Fruit fly (Drosophila melanogaster) whole organism, pupa: ENCODE measurements around the gene CG1575.

ENCODE experiments used
- CG10348 ChIP-seq: fragments of 200-800 bp; sonication (Bioruptor generic); IDR thresholded peaks from 2 replicates; pipeline ENCODE4 v1.3.6; 2022; ENCODE audit warnings: missing biosample characterization, missing genetic modification characterization
- CG12605 ChIP-seq: fragments of 200-800 bp; sonication (Bioruptor generic); IDR thresholded peaks from 2 replicates; pipeline ENCODE4 v1.3.6; 2022; ENCODE audit warnings: missing biosample characterization, missing genetic modification characterization
- CG13204 ChIP-seq: fragments of 200-800 bp; sonication (Bioruptor generic); optimal IDR thresholded peaks from 2 replicates; lab custom pipeline; 2018; ENCODE audit warnings: missing biosample characterization, mild to moderate bottlenecking, missing genetic modification characterization, moderate library complexity
- CG14655 ChIP-seq: fragments of 200-800 bp; sonication (Bioruptor generic); optimal IDR thresholded peaks from 3 replicates; lab custom pipeline; 2017; ENCODE audit warnings: mild to moderate bottlenecking, missing biosample characterization, missing genetic modification reagents, missing genetic modification characterization
- CG15710 ChIP-seq: fragments of 200-800 bp; sonication (Bioruptor generic); optimal IDR thresholded peaks from 2 replicates; lab custom pipeline; 2018; ENCODE audit warnings: missing biosample characterization, mild to moderate bottlenecking, missing genetic modification characterization, moderate library complexity
- CG17806 ChIP-seq: fragments of 200-800 bp; sonication (Bioruptor generic); optimal IDR thresholded peaks from 2 replicates; lab custom pipeline; 2018; ENCODE audit warnings: missing biosample characterization, mild to moderate bottlenecking, missing genetic modification characterization, moderate library complexity
- CG32121 ChIP-seq: fragments of 200-800 bp; sonication (Bioruptor generic); IDR thresholded peaks from 2 replicates; pipeline ENCODE4 v1.3.6; 2022; ENCODE audit warnings: missing biosample characterization, missing genetic modification characterization
- CG34367 ChIP-seq: fragments of 200-800 bp; sonication (Bioruptor generic); optimal IDR thresholded peaks from 2 replicates; lab custom pipeline; 2018; ENCODE audit warnings: missing biosample characterization, mild to moderate bottlenecking, missing genetic modification characterization
- CG4496 ChIP-seq: fragments of 200-800 bp; sonication (Bioruptor generic); IDR thresholded peaks from 3 replicates; pipeline ENCODE4 v1.3.6; 2022; ENCODE audit warnings: missing biosample characterization, missing genetic modification characterization
- CG8159 ChIP-seq: fragments of 200-800 bp; sonication (Bioruptor generic); optimal IDR thresholded peaks from 3 replicates; lab custom pipeline; 2018; ENCODE audit warnings: missing biosample characterization, mild to moderate bottlenecking, missing genetic modification characterization, moderate library complexity
- CG8301 ChIP-seq: fragments of 200-800 bp; sonication (Bioruptor generic); optimal IDR thresholded peaks from 2 replicates; lab custom pipeline; 2018; ENCODE audit warnings: missing biosample characterization, mild to moderate bottlenecking, missing genetic modification characterization
- CG9948 ChIP-seq: fragments of 200-800 bp; sonication (Bioruptor generic); optimal IDR thresholded peaks from 2 replicates; lab custom pipeline; 2018; ENCODE audit warnings: missing biosample characterization, mild to moderate bottlenecking, missing genetic modification characterization, moderate library complexity
- D1 ChIP-seq: fragments of 200-800 bp; sonication (Bioruptor generic); optimal IDR thresholded peaks from 2 replicates; lab custom pipeline; 2018; ENCODE audit warnings: missing biosample characterization, mild to moderate bottlenecking, missing genetic modification characterization, moderate library complexity
- EcR ChIP-seq: fragments of 200-800 bp; sonication (Bioruptor generic); optimal IDR thresholded peaks from 3 replicates; lab custom pipeline; 2019; ENCODE audit warnings: missing biosample characterization, missing genetic modification characterization, mild to moderate bottlenecking, moderate library complexity, missing genetic modification reagents
- Ets98B ChIP-seq: fragments of 200-800 bp; sonication (Bioruptor generic); IDR thresholded peaks from 2 replicates; pipeline ENCODE4 v1.3.6; 2022; ENCODE audit warnings: missing biosample characterization, missing genetic modification characterization
- Pif1A ChIP-seq: fragments of 200-800 bp; sonication (Bioruptor generic); optimal IDR thresholded peaks from 3 replicates; lab custom pipeline; 2016; ENCODE audit warnings: missing biosample characterization, missing genetic modification characterization
- Pif1B ChIP-seq: fragments of 200-800 bp; sonication (Bioruptor generic); optimal IDR thresholded peaks from 3 replicates; lab custom pipeline; 2016; ENCODE audit warnings: missing biosample characterization, missing genetic modification characterization
- Snoo ChIP-seq: fragments of 200-800 bp; sonication (Bioruptor generic); optimal IDR thresholded peaks from 3 replicates; lab custom pipeline; 2017; ENCODE audit warnings: missing biosample characterization, mild to moderate bottlenecking, missing genetic modification characterization, inconsistent platforms
- fd96Ca ChIP-seq: fragments of 200-800 bp; sonication (Bioruptor generic); IDR thresholded peaks from 3 replicates; pipeline ENCODE4 v1.3.6; 2022; ENCODE audit warnings: missing biosample characterization, missing genetic modification characterization
- gl ChIP-seq: fragments of 200-800 bp; sonication (Bioruptor generic); optimal IDR thresholded peaks from 2 replicates; lab custom pipeline; 2018; ENCODE audit warnings: missing biosample characterization, mild to moderate bottlenecking, missing genetic modification characterization
- rn ChIP-seq: fragments of 200-800 bp; sonication (Bioruptor generic); IDR thresholded peaks from 2 replicates; pipeline ENCODE4 v1.3.6; 2022; ENCODE audit warnings: missing biosample characterization, missing genetic modification characterization

The CG1575 gene

dm6 chrX:8101479-8102198 lies 15.2 kb upstream of the CG1575 start, which contains the start of gene CG2258:
CG2258 (minus strand) TSS chrX:8102095.
- peak; percentile 73; the same call in 1 of the 2 replicates for TF ChIP-seq CG10348 (GFP tag; lab: Robert Waterston, UW)
- peak; percentile 70 for TF ChIP-seq gl
- peak; percentile 37 for TF ChIP-seq D1
- peak; percentile 93 for TF ChIP-seq CG14655
- peak; percentile 88 for TF ChIP-seq CG9948 (tag; lab: Kevin White, UChicago)
- TF ChIP-seq CG32121 (GFP tag; lab: Robert Waterston, UW), result peak; percentile 97
- TF ChIP-seq CG15710 (tag; lab: Kevin White, UChicago), result peak; percentile 91
- peak; percentile 91 for TF ChIP-seq Pif1B (GFP tag; lab: Kevin White, UChicago)
- TF ChIP-seq CG8301, result peak; percentile 91
- no peak for TF ChIP-seq EcR (GFP tag; lab: Kevin White, UChicago)
- peak; percentile 91 for TF ChIP-seq rn (GFP tag; lab: Robert Waterston, UW)
- peak; percentile 98 for TF ChIP-seq CG4496 (GFP tag; lab: Robert Waterston, UW)
- peak; percentile 88 for TF ChIP-seq Pif1A
- TF ChIP-seq Snoo (tag; lab: Kevin White, UChicago), result peak; percentile 40
- peak; percentile 87 for TF ChIP-seq CG34367
- TF ChIP-seq Ets98B, result peak; percentile 97
- peak; percentile 88 for TF ChIP-seq CG8159 (tag; lab: Kevin White, UChicago)
- peak; percentile 96 for TF ChIP-seq fd96Ca (GFP tag; lab: Robert Waterston, UW)
- TF ChIP-seq CG12605, result peak; percentile 96
- peak; percentile 73 for TF ChIP-seq CG13204 (GFP tag; lab: Kevin White, UChicago)
- peak; percentile 89 for TF ChIP-seq CG17806

- no peak for TF ChIP-seq CG13204 (GFP tag; lab: Kevin White, UChicago)
- no peak for TF ChIP-seq CG15710 (tag; lab: Kevin White, UChicago)
- no peak for TF ChIP-seq fd96Ca (GFP tag; lab: Robert Waterston, UW)
- TF ChIP-seq CG12605, result no peak
- TF ChIP-seq CG34367, result no peak
- TF ChIP-seq Pif1A, result no peak
- TF ChIP-seq rn (GFP tag; lab: Robert Waterston, UW), result no peak
- TF ChIP-seq CG17806, result no peak
- TF ChIP-seq Pif1B (GFP tag; lab: Kevin White, UChicago), result no peak
- no peak for TF ChIP-seq Snoo (tag; lab: Kevin White, UChicago)
- TF ChIP-seq gl, result no peak
- no peak for TF ChIP-seq CG8159 (tag; lab: Kevin White, UChicago)
- no peak for TF ChIP-seq CG4496 (GFP tag; lab: Robert Waterston, UW)
- TF ChIP-seq EcR (GFP tag; lab: Kevin White, UChicago), result no peak
- no peak for TF ChIP-seq CG9948 (tag; lab: Kevin White, UChicago)
- no peak for TF ChIP-seq CG14655
- no peak for TF ChIP-seq CG10348 (GFP tag; lab: Robert Waterston, UW)
- TF ChIP-seq CG8301, result no peak
- TF ChIP-seq D1, result no peak
These were observed 10.3 kb upstream of the CG1575 start for dm6 chrX:8106281-8107050.

dm6 chrX:8107936-8108335 lies 8.9 kb upstream of the CG1575 start:
- TF ChIP-seq CG13204 (GFP tag; lab: Kevin White, UChicago), result no peak
- no peak for TF ChIP-seq Pif1A
- no peak for TF ChIP-seq Pif1B (GFP tag; lab: Kevin White, UChicago)
- TF ChIP-seq Ets98B, result no peak
- TF ChIP-seq CG8301, result no peak
- no peak for TF ChIP-seq Snoo (tag; lab: Kevin White, UChicago)
- no peak for TF ChIP-seq CG4496 (GFP tag; lab: Robert Waterston, UW)
- TF ChIP-seq CG17806, result no peak
- no peak for TF ChIP-seq rn (GFP tag; lab: Robert Waterston, UW)
- no peak for TF ChIP-seq fd96Ca (GFP tag; lab: Robert Waterston, UW)
- no peak for TF ChIP-seq CG8159 (tag; lab: Kevin White, UChicago)
- TF ChIP-seq, all 21 proteins: peak for 0

dm6 chrX:8110984-8111383 lies 5.8 kb upstream of the CG1575 start:
- TF ChIP-seq D1, result no peak
- no peak for TF ChIP-seq CG8301
- TF ChIP-seq CG12605, result no peak

- TF ChIP-seq D1 (no peak), fd96Ca (GFP tag; lab: Robert Waterston, UW) (0 out of 3 replicates have a peak, but pooled peaks have one; percentile 14), Pif1A (no peak)
These were observed 4.1 kb upstream of the CG1575 start for dm6 chrX:8112715-8113114.
